Fruit fly (Drosophila melanogaster): ENCODE data around the gene CG31106.

Gene CG31106

dm6 chr3R:25245052-25245813 is 29.1 kb downstream of the CG31106 start, which contains the start of gene bam (continued):
- TF ChIP-seq stwl (tag; optimal IDR thresholded peaks at IDR 0.05) (peak; percentile 83), CG10543 (GFP tag; optimal IDR thresholded peaks at IDR 0.05) (no peak), az2 (GFP tag; optimal IDR thresholded peaks at IDR 0.05) (no peak), p53 (GFP tag; optimal IDR thresholded peaks at IDR 0.05) (no peak), CG1024 (GFP tag; IDR thresholded peaks at IDR 0.05) (no peak), unc-4 (GFP tag; IDR thresholded peaks at IDR 0.05; ENCODE audit: partially characterized antibody) (0 out of 2 replicates have a peak, but pooled peaks have one; percentile 20), pzg (GFP tag; optimal IDR thresholded peaks at IDR 0.05) (peak; percentile 81), Sry-δ (GFP tag; optimal IDR thresholded peaks at IDR 0.05) (no peak), HLH4C (GFP tag; IDR thresholded peaks at IDR 0.05; ENCODE audit: partially characterized antibody) (no peak), dpn (GFP tag; optimal IDR thresholded peaks at IDR 0.05) (peak in 1 of 2 experiments; percentile 24), CG1603 (tag; optimal IDR thresholded peaks at IDR 0.05) (peak; percentile 57), CG17802 (tag; optimal IDR thresholded peaks at IDR 0.05) (no peak), pita (GFP tag; optimal IDR thresholded peaks at IDR 0.05) (peak; percentile 86), CG14710 (tag; optimal IDR thresholded peaks at IDR 0.05) (peak; percentile 45), Lim3 (GFP tag; IDR thresholded peaks at IDR 0.05) (no peak), Lhr (GFP tag; optimal IDR thresholded peaks at IDR 0.05) (peak; percentile 84), gsb-n (tag; optimal IDR thresholded peaks at IDR 0.05) (peak; percentile 10), CG13894 (tag; optimal IDR thresholded peaks at IDR 0.05) (peak; percentile 27), Ets97D (GFP tag; optimal IDR thresholded peaks at IDR 0.05) (peak; percentile 69), pum (GFP tag; optimal IDR thresholded peaks at IDR 0.05) (no peak), CG15514 (GFP tag; optimal IDR thresholded peaks at IDR 0.05) (peak; percentile 89), sug (tag; optimal IDR thresholded peaks at IDR 0.05) (peak; percentile 46), Myb (GFP tag; optimal IDR thresholded peaks at IDR 0.05) (peak; percentile 51), Dek (tag; optimal IDR thresholded peaks at IDR 0.05) (peak; percentile 45), CG16815 (GFP tag; optimal IDR thresholded peaks at IDR 0.05) (no peak), en (GFP tag; optimal IDR thresholded peaks at IDR 0.05) (no peak), jigr1 (GFP tag; IDR thresholded peaks at IDR 0.05) (no peak), run (tag; optimal IDR thresholded peaks at IDR 0.05) (no peak), so (GFP tag; IDR thresholded peaks at IDR 0.05) (no peak), CG2889 (GFP tag; IDR thresholded peaks at IDR 0.05) (no peak), Ptx1 (GFP tag; IDR thresholded peaks at IDR 0.05) (no peak), Opbp (GFP tag; IDR thresholded peaks at IDR 0.05; ENCODE audit: partially characterized antibody) (0 out of 3 replicates have a peak, but pooled peaks have one; percentile 31), ase (GFP tag; IDR thresholded peaks at IDR 0.05) (no peak), E2f2 (GFP tag; IDR thresholded peaks at IDR 0.05) (peak; percentile 97), NFAT (GFP tag; IDR thresholded peaks at IDR 0.05) (no peak), CG14014 (GFP tag; IDR thresholded peaks at IDR 0.05) (no peak), CG10147 (GFP tag; optimal IDR thresholded peaks at IDR 0.05) (no peak), CG12391 (tag; optimal IDR thresholded peaks at IDR 0.05) (peak; percentile 33), CG8290 (GFP tag; optimal IDR thresholded peaks at IDR 0.05) (peak; percentile 43), CG8290 (tag; optimal IDR thresholded peaks at IDR 0.05) (no peak), gro (GFP tag; optimal IDR thresholded peaks at IDR 0.05) (no peak), CG9797 (GFP tag; optimal IDR thresholded peaks at IDR 0.05) (no peak), CG17829 (tag; optimal IDR thresholded peaks at IDR 0.05) (peak; percentile 52), fu2 (GFP tag; optimal IDR thresholded peaks at IDR 0.05) (no peak)

Measured in whole organism, embryonic.